Fruit fly (Drosophila melanogaster): ENCODE measurements around the gene Rcd5.

- TF ChIP-seq CG8632 (GFP tag; optimal IDR thresholded peaks at IDR 0.05) (peak; percentile 24), Ets96B (tag; optimal IDR thresholded peaks at IDR 0.05) (no peak), Met (GFP tag; optimal IDR thresholded peaks at IDR 0.05) (no peak), CG8319 (GFP tag; optimal IDR thresholded peaks at IDR 0.05) (peak; percentile 77), eg (GFP tag; IDR thresholded peaks at IDR 0.05) (peak; percentile 79), cyc (GFP tag; optimal IDR thresholded peaks at IDR 0.05) (peak; percentile 53), Sox15 (GFP tag; optimal IDR thresholded peaks at IDR 0.05) (peak; percentile 21), CG11902 (GFP tag; optimal IDR thresholded peaks at IDR 0.05) (peak; percentile 71), Sox14 (GFP tag; optimal IDR thresholded peaks at IDR 0.05) (peak; percentile 50), CG16779 (tag; optimal IDR thresholded peaks at IDR 0.05) (no peak), CG3032 (tag; optimal IDR thresholded peaks at IDR 0.05) (no peak), Smox (GFP tag; optimal IDR thresholded peaks at IDR 0.05) (no peak), CG6163 (GFP tag; IDR thresholded peaks at IDR 0.05) (peak; percentile 83), CG6854 (GFP tag; optimal IDR thresholded peaks at IDR 0.05) (no peak)
These were observed at the start of gene Rcd5, which contains the start of gene CG11593 for dm6 chr3L:4040247-4040925.
